Fruit fly (Drosophila melanogaster) whole organism, prepupa: Measurements from ENCODE around the gene CG12438.

Experiments
- Blimp-1 ChIP-seq: fragments of 200-800 bp; sonication (Bioruptor generic); optimal IDR thresholded peaks from 3 replicates; lab custom pipeline; 2017; ENCODE audit warnings: missing biosample characterization, missing genetic modification characterization, mild to moderate bottlenecking, moderate library complexity, missing genetic modification reagents
- CG10631 ChIP-seq: fragments of 200-800 bp; sonication (Bioruptor generic); optimal IDR thresholded peaks from 2 replicates; lab custom pipeline; 2016; ENCODE audit warnings: missing biosample characterization, missing genetic modification characterization
- CG10669 ChIP-seq: fragments of 200-800 bp; sonication (Bioruptor generic); optimal IDR thresholded peaks from 3 replicates; lab custom pipeline; 2018; ENCODE audit warnings: missing biosample characterization, mild to moderate bottlenecking, missing genetic modification characterization, moderate library complexity
- CG11294 ChIP-seq: fragments of 200-800 bp; sonication (Bioruptor generic); IDR thresholded peaks from 2 replicates; pipeline ENCODE4 v1.3.6; 2022; ENCODE audit warnings: missing biosample characterization, missing genetic modification characterization
- CG1621 ChIP-seq: fragments of 200-800 bp; sonication (Bioruptor generic); optimal IDR thresholded peaks from 3 replicates; lab custom pipeline; 2018; ENCODE audit warnings: missing biosample characterization, mild to moderate bottlenecking, missing genetic modification characterization
- CG16779 ChIP-seq: fragments of 200-800 bp; sonication (Bioruptor generic); optimal IDR thresholded peaks from 3 replicates; lab custom pipeline; 2017; ENCODE audit warnings: missing biosample characterization, mild to moderate bottlenecking, missing genetic modification characterization
- CG3032 ChIP-seq: fragments of 200-800 bp; optimal IDR thresholded peaks from 2 replicates; lab custom pipeline; 2019; ENCODE audit warnings: missing biosample characterization, mild to moderate bottlenecking, missing genetic modification characterization, moderate library complexity
- CG32006 ChIP-seq: fragments of 200-800 bp; sonication (Bioruptor generic); optimal IDR thresholded peaks from 3 replicates; lab custom pipeline; 2017; ENCODE audit warnings: missing biosample characterization, mild to moderate bottlenecking, missing genetic modification characterization
- CG34406 ChIP-seq: fragments of 200-800 bp; sonication (Bioruptor generic); optimal IDR thresholded peaks from 3 replicates; lab custom pipeline; 2016; ENCODE audit warnings: missing biosample characterization, missing genetic modification characterization
- CG3919 ChIP-seq: fragments of 200-800 bp; sonication (Bioruptor generic); optimal IDR thresholded peaks from 3 replicates; lab custom pipeline; 2016; ENCODE audit warnings: missing biosample characterization, missing genetic modification characterization
- CG6163 ChIP-seq: fragments of 200-800 bp; sonication (Bioruptor generic); IDR thresholded peaks from 3 replicates; pipeline ENCODE4 v1.3.6; 2022; ENCODE audit warnings: missing biosample characterization, missing genetic modification characterization
- CG6276 ChIP-seq: fragments of 200-800 bp; sonication (Bioruptor generic); optimal IDR thresholded peaks from 2 replicates; lab custom pipeline; 2017; ENCODE audit warnings: missing biosample characterization, mild to moderate bottlenecking, missing genetic modification characterization
- CG6792 ChIP-seq: fragments of 200-800 bp; sonication (Bioruptor generic); optimal IDR thresholded peaks from 3 replicates; lab custom pipeline; 2016; ENCODE audit warnings: missing biosample characterization, missing genetic modification characterization
- CG6808 ChIP-seq: fragments of 200-800 bp; sonication (Bioruptor generic); optimal IDR thresholded peaks from 3 replicates; lab custom pipeline; 2017; ENCODE audit warnings: missing biosample characterization, missing genetic modification characterization, mild to moderate bottlenecking, moderate library complexity, missing genetic modification reagents
- CG6854 ChIP-seq: fragments of 200-800 bp; sonication (Bioruptor generic); optimal IDR thresholded peaks from 2 replicates; lab custom pipeline; 2017; ENCODE audit warnings: missing biosample characterization, mild to moderate bottlenecking, missing genetic modification characterization
- CG7368 ChIP-seq: fragments of 200-800 bp; sonication (Bioruptor generic); optimal IDR thresholded peaks from 3 replicates; lab custom pipeline; 2016; ENCODE audit warnings: missing biosample characterization, missing genetic modification characterization
- CG8119 ChIP-seq: fragments of 200-800 bp; sonication (Bioruptor generic); IDR thresholded peaks from 3 replicates; pipeline ENCODE4 v1.3.6; 2022; ENCODE audit warnings: missing biosample characterization, missing genetic modification characterization
- CG8632 ChIP-seq: fragments of 200-800 bp; sonication (Bioruptor generic); optimal IDR thresholded peaks from 3 replicates; lab custom pipeline; 2016; ENCODE audit warnings: missing biosample characterization, missing genetic modification characterization
- CG9139 ChIP-seq: fragments of 200-800 bp; sonication (Bioruptor generic); optimal IDR thresholded peaks from 3 replicates; lab custom pipeline; 2017; ENCODE audit warnings: missing biosample characterization, mild to moderate bottlenecking, missing genetic modification characterization
- Eip75B ChIP-seq: fragments of 200-800 bp; sonication (Bioruptor generic); optimal IDR thresholded peaks from 3 replicates; lab custom pipeline; 2016; ENCODE audit warnings: missing biosample characterization, missing genetic modification characterization
- Eip78C ChIP-seq: fragments of 200-800 bp; sonication (Bioruptor generic); peaks from one replicate; lab custom pipeline; 2016; ENCODE audit warnings: missing biosample characterization, missing genetic modification characterization
- Ets21C ChIP-seq: fragments of 200-800 bp; sonication (Bioruptor generic); optimal IDR thresholded peaks from 3 replicates; lab custom pipeline; 2016; ENCODE audit warnings: missing biosample characterization, missing genetic modification characterization
- Ets96B ChIP-seq: fragments of 200-800 bp; optimal IDR thresholded peaks from 2 replicates; lab custom pipeline; 2019; ENCODE audit warnings: missing biosample characterization, mild to moderate bottlenecking, missing genetic modification characterization, moderate library complexity
- Hr38 ChIP-seq: sonication (Bioruptor generic); optimal IDR thresholded peaks from 2 replicates; lab custom pipeline; 2016; ENCODE audit warnings: missing biosample characterization, missing genetic modification characterization
- Hr39 ChIP-seq: fragments of 200-800 bp; sonication (Bioruptor generic); optimal IDR thresholded peaks from 2 replicates; lab custom pipeline; 2016; ENCODE audit warnings: missing biosample characterization, missing genetic modification characterization
- Hr4 ChIP-seq: fragments of 200-800 bp; sonication (Bioruptor generic); optimal IDR thresholded peaks from 3 replicates; lab custom pipeline; 2016; ENCODE audit warnings: missing biosample characterization, missing genetic modification characterization
- Met ChIP-seq: fragments of 200-800 bp; sonication (Bioruptor generic); optimal IDR thresholded peaks from 3 replicates; lab custom pipeline; 2016; ENCODE audit warnings: missing biosample characterization, missing genetic modification characterization
- OdsH ChIP-seq: fragments of 200-800 bp; sonication (Bioruptor generic); optimal IDR thresholded peaks from 3 replicates; lab custom pipeline; 2016; ENCODE audit warnings: missing biosample characterization, missing genetic modification characterization
- Smox ChIP-seq: fragments of 200-800 bp; sonication (Bioruptor generic); optimal IDR thresholded peaks from 3 replicates; lab custom pipeline; 2016; ENCODE audit warnings: missing biosample characterization, missing genetic modification characterization
- achi ChIP-seq: fragments of 200-800 bp; sonication (Bioruptor generic); optimal IDR thresholded peaks from 3 replicates; lab custom pipeline; 2016; ENCODE audit warnings: missing biosample characterization, missing genetic modification characterization
- acj6 ChIP-seq: fragments of 200-800 bp; sonication (Bioruptor generic); optimal IDR thresholded peaks from 3 replicates; lab custom pipeline; 2016; ENCODE audit warnings: missing biosample characterization, missing genetic modification characterization
- cyc ChIP-seq: fragments of 200-800 bp; sonication (Bioruptor generic); optimal IDR thresholded peaks from 3 replicates; lab custom pipeline; 2016; ENCODE audit warnings: missing biosample characterization, missing genetic modification characterization
- dsx ChIP-seq: fragments of 200-800 bp; optimal IDR thresholded peaks from 3 replicates; lab custom pipeline; 2019; ENCODE audit warnings: missing biosample characterization, mild to moderate bottlenecking, missing genetic modification characterization, moderate library complexity; ENCODE audit not compliant: poor library complexity, severe bottlenecking
- eg ChIP-seq: fragments of 200-800 bp; sonication (Bioruptor generic); IDR thresholded peaks from 3 replicates; pipeline ENCODE4 v1.3.6; 2022; ENCODE audit warnings: missing biosample characterization, missing genetic modification characterization
- esn ChIP-seq: fragments of 200-800 bp; sonication (Bioruptor generic); optimal IDR thresholded peaks from 2 replicates; lab custom pipeline; 2016; ENCODE audit warnings: missing biosample characterization, mild to moderate bottlenecking, missing genetic modification characterization, moderate library complexity
- fd59A ChIP-seq: fragments of 200-800 bp; sonication (Bioruptor generic); optimal IDR thresholded peaks from 2 replicates; lab custom pipeline; 2017; ENCODE audit warnings: missing biosample characterization, mild to moderate bottlenecking, missing genetic modification characterization, missing genetic modification reagents
- fkh ChIP-seq: fragments of 200-800 bp; sonication (Bioruptor generic); optimal IDR thresholded peaks from 3 replicates; lab custom pipeline; 2017; ENCODE audit warnings: missing biosample characterization, mild to moderate bottlenecking, missing genetic modification characterization, moderate library complexity
- lz ChIP-seq: fragments of 200-800 bp; sonication (Bioruptor generic); optimal IDR thresholded peaks from 3 replicates; lab custom pipeline; 2016; ENCODE audit warnings: missing biosample characterization, missing genetic modification characterization
- net ChIP-seq: fragments of 200-800 bp; sonication (Bioruptor generic); optimal IDR thresholded peaks from 3 replicates; lab custom pipeline; 2016; ENCODE audit warnings: missing biosample characterization, missing genetic modification characterization
- pdm3 ChIP-seq: fragments of 200-800 bp; sonication (Bioruptor generic); optimal IDR thresholded peaks from 3 replicates; lab custom pipeline; 2016; ENCODE audit warnings: missing biosample characterization, missing genetic modification characterization
- salr ChIP-seq, 2 experiments: fragments of 200-800 bp; sonication (Bioruptor generic); optimal IDR thresholded peaks; 3 replicates each; lab custom pipeline; 2016 to 2018; ENCODE audit warnings: missing biosample characterization in 2 of 2, missing genetic modification characterization in 2 of 2, mild to moderate bottlenecking in 1 of 2
- ss ChIP-seq, 2 experiments: fragments of 200-800 bp; sonication (Bioruptor generic); optimal IDR thresholded peaks; 2 replicates in 1 of 2; 3 replicates in 1 of 2; lab custom pipeline; 2017 to 2018; ENCODE audit warnings: mild to moderate bottlenecking in 2 of 2, missing biosample characterization in 2 of 2, missing genetic modification characterization in 2 of 2, moderate library complexity in 1 of 2
- svp ChIP-seq: fragments of 200-800 bp; sonication (Bioruptor generic); peaks from one replicate; lab custom pipeline; 2016; ENCODE audit warnings: missing biosample characterization, missing genetic modification characterization
- topi ChIP-seq: fragments of 200-800 bp; sonication (Bioruptor generic); optimal IDR thresholded peaks from 3 replicates; lab custom pipeline; 2016; ENCODE audit warnings: missing biosample characterization, missing genetic modification characterization
- vri ChIP-seq: fragments of 200-800 bp; sonication (Bioruptor generic); optimal IDR thresholded peaks from 3 replicates; lab custom pipeline; 2016; ENCODE audit warnings: missing biosample characterization, mild to moderate bottlenecking, missing genetic modification characterization

The CG12438 gene

dm6 chr2L:8735572-8735996 is 16.5 kb upstream of the CG12438 start (continued):
- TF ChIP-seq CG6792 (GFP tag; lab: Kevin White, UChicago) (no peak), Ets96B (tag; lab: Kevin White, UChicago) (peak; percentile 5), CG8119 (GFP tag; lab: Robert Waterston, UW) (no peak), CG8632 (GFP tag; lab: Kevin White, UChicago) (no peak), esn (GFP tag; lab: Kevin White, UChicago) (peak; percentile 47), Met (peak; percentile 3), Hr4 (no peak), eg (GFP tag; lab: Robert Waterston, UW) (peak; percentile 57; the same call in 2 of the 3 replicates), CG10669 (GFP tag; lab: Kevin White, UChicago) (no peak), Smox (no peak), salr (GFP tag; optimal IDR thresholded peaks at IDR 0.05; lab: Kevin White, UChicago) (no peak), CG3032 (no peak)
- TF ChIP-seq, all 60 proteins: peak for 29

- TF ChIP-seq Ets96B (tag; lab: Kevin White, UChicago) = no peak
- TF ChIP-seq Blimp-1 = no peak
- no peak for TF ChIP-seq CG16779 (tag; lab: Kevin White, UChicago)
- peak; percentile 33 for TF ChIP-seq Hr4
- no peak for TF ChIP-seq OdsH (GFP tag; lab: Kevin White, UChicago)
- no peak for TF ChIP-seq CG34406
- peak; percentile 38 for TF ChIP-seq Eip78C (GFP tag; lab: Kevin White, UChicago)
- no peak for TF ChIP-seq CG1621 (tag; lab: Kevin White, UChicago)
- no peak for TF ChIP-seq CG6276 (GFP tag; lab: Kevin White, UChicago)
- no peak for TF ChIP-seq CG10631
- no peak for TF ChIP-seq fkh (GFP tag; lab: Kevin White, UChicago)
- TF ChIP-seq fd59A (GFP tag; lab: Kevin White, UChicago) = no peak
- TF ChIP-seq lz (GFP tag; lab: Kevin White, UChicago) = no peak
- peak; percentile 5 for TF ChIP-seq topi (GFP tag; lab: Kevin White, UChicago)
- no peak for TF ChIP-seq Hr38
- no peak for TF ChIP-seq CG3919
- TF ChIP-seq CG32006 (GFP tag; lab: Kevin White, UChicago) = peak; percentile 34
- TF ChIP-seq cyc (GFP tag; lab: Kevin White, UChicago) = peak; percentile 10
- no peak for TF ChIP-seq CG6854 (GFP tag; lab: Kevin White, UChicago)
- TF ChIP-seq achi (GFP tag; lab: Kevin White, UChicago) = no peak
- peak; percentile 20 for TF ChIP-seq Met
- peak; percentile 69 for TF ChIP-seq svp (GFP tag; lab: Kevin White, UChicago)
Measured at dm6 chr2L:8736383-8736782, 15.7 kb upstream of the CG12438 start.

- TF ChIP-seq vri (GFP tag; lab: Kevin White, UChicago) (peak; percentile 86), CG10631 (no peak), net (GFP tag; lab: Kevin White, UChicago) (peak; percentile 31), achi (GFP tag; lab: Kevin White, UChicago) (no peak), Ets21C (no peak), Hr39 (peak; percentile 28), pdm3 (GFP tag; lab: Kevin White, UChicago) (peak; percentile 33), CG8632 (GFP tag; lab: Kevin White, UChicago) (no peak), CG7368 (GFP tag; lab: Kevin White, UChicago) (no peak), Eip78C (GFP tag; lab: Kevin White, UChicago) (peak; percentile 58), dsx (GFP tag; lab: Kevin White, UChicago) (no peak), CG34406 (peak; percentile 11), Smox (peak; percentile 39), CG9139 (GFP tag; lab: Kevin White, UChicago) (no peak), acj6 (peak; percentile 15), CG6792 (GFP tag; lab: Kevin White, UChicago) (peak; percentile 4), CG6808 (no peak), svp (GFP tag; lab: Kevin White, UChicago) (peak; percentile 83), ss (GFP tag; optimal IDR thresholded peaks at IDR 0.05; lab: Kevin White, UChicago) (peak; percentile 22 to 24), CG16779 (tag; lab: Kevin White, UChicago) (no peak), topi (GFP tag; lab: Kevin White, UChicago) (peak; percentile 14), esn (GFP tag; lab: Kevin White, UChicago) (peak; percentile 44), fkh (GFP tag; lab: Kevin White, UChicago) (peak; percentile 93), CG6163 (GFP tag; lab: Robert Waterston, UW) (no peak), CG32006 (GFP tag; lab: Kevin White, UChicago) (peak; percentile 10), CG1621 (tag; lab: Kevin White, UChicago) (no peak), CG11294 (GFP tag; lab: Robert Waterston, UW) (no peak), fd59A (GFP tag; lab: Kevin White, UChicago) (no peak), Eip75B (peak; percentile 2), Met (no peak), eg (GFP tag; lab: Robert Waterston, UW) (no peak), cyc (GFP tag; lab: Kevin White, UChicago) (no peak), lz (GFP tag; lab: Kevin White, UChicago) (peak; percentile 15)
Measured at dm6 chr2L:8738253-8738665, 13.8 kb upstream of the CG12438 start.
